Fruit fly (Drosophila melanogaster): ENCODE measurements around the gene CG10713.
A peak's percentile ranks its signal among the peaks of the same experiment; 100 is the strongest.

The CG10713 gene

DNA sequence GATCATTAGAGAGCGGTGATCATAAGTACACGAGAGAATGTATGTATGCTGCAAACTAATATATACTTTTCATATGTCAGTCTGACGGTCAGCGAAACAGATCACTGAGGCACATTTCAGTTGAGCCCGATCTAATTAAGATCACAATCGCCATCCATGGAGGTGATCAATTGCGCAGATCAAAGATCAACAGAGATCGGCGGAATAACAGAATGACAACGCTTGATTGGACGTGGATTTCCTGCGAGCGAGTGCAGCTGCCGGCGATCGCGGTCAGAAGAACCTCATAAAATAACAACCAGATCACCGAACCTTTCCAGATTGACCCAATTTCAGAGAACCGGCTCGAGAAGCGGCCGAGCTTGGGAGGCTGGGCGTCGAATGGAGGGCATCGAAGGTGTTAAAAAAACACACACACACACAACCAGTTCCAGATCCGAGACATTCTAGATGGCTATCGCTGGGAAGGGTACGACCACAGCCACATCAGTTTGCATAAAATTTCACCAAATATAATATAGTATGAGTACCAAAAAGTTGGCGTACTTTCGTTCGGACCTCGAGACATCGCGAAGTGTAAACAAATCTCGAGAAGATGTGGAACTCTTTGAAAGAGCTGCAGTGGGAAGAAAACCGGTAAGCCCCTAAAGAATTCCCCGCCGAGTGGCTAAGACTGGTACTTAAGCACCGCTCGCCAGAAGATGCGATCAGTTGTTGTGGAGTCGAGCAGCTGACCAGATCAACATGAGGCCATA is 52.8 kb downstream of the CG10713 start, which contains the start of gene ImpL1:
TSS of gene ImpL1 (plus strand) at position 705 of the 755 bp plus-strand sequence.
- no peak for TF ChIP-seq Sox102F (GFP tag; optimal IDR thresholded peaks at IDR 0.05)
- peak; percentile 36 for TF ChIP-seq Ets65A (GFP tag)

- TF ChIP-seq btn (GFP tag; optimal IDR thresholded peaks at IDR 0.05) = no peak
- TF ChIP-seq CG1024 (GFP tag; IDR thresholded peaks at IDR 0.05) = no peak
- TF ChIP-seq Ets65A (GFP tag) = peak; percentile 26
- TF ChIP-seq Blimp-1 (GFP tag; optimal IDR thresholded peaks at IDR 0.05) = peak; percentile 98
These were observed 53.9 kb downstream of the CG10713 start, which contains the start of gene CG14107 for dm6 chr3L:13381160-13381559. Gene CG14107 (minus strand): TSS chr3L:13381346.
